Worm (Caenorhabditis elegans): ENCODE results near the gene srbc-38.

DNA sequence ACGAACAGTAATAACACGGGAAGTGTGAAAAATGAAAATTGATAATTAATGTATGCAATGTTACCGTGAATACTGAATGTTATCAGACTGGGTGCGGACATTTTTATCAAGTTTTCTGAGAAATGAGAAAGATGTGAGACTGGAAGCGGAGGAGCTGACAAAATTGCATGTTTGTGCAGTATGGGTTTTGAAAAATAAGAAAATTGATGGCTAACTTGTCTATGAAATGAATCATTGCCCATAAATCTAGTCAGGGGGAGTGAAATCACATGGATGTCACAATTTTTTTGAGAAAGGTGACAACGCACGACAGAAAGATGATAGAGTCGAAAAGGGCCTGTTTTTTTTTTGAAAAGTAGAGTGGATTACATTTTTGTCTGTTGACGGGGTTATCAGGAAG lies 35.7 kb upstream of the srbc-38 start, which contains the start of gene sru-24:
- TF ChIP-seq ztf-29 (GFP tag; IDR thresholded peaks at IDR 0.05) (no peak), ref-1 (GFP tag; conservative IDR thresholded peaks at IDR 0.05) (no peak), ztf-23 (GFP tag; IDR thresholded peaks at IDR 0.05) (no peak), flt-1 (GFP tag; IDR thresholded peaks at IDR 0.05) (no peak)
